Worm (Caenorhabditis elegans): ENCODE data around the gene R05G6.9.
A peak's percentile ranks its signal among the peaks of the same experiment; 100 is the strongest.

The R05G6.9 gene

ce11 chrIV:7561614-7562142, 45.6 kb upstream of the R05G6.9 start, which contains the start of gene ima-3 (continued):
- TF ChIP-seq mxl-3 (GFP tag; optimal IDR thresholded peaks at IDR 0.05), result no peak
- no peak for TF ChIP-seq zfp-2 (tag; optimal IDR thresholded peaks at IDR 0.05)
- no peak for TF ChIP-seq nhr-76 (tag; optimal IDR thresholded peaks at IDR 0.05)
- TF ChIP-seq mdt-29 (GFP tag; IDR thresholded peaks at IDR 0.05), result no peak

DNA sequence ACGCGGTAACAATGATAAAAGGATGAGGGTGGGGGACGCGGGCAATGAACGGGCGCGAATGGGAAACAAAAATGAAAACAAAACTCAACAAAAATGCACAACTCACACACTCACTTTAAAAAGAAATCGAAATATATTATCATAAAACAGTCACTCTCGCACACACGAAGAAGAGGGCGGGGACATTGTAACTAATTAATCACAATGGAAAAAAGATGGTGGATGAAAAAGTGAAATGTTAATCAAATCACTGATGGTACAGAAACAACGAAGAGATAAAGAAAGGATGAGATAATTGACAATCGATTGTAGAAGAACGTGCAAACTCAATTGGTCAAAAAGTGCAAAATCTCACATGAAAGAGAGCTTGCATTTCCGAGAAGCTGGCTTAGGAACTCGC, 43.2 kb upstream of the R05G6.9 start:
- TF ChIP-seq lin-38 (GFP tag; IDR thresholded peaks at IDR 0.05) (peak; percentile 6; the same call in 1 of the 2 replicates), daf-12 (tag; optimal IDR thresholded peaks at IDR 0.05) (no peak), arid-1 (GFP tag; conservative IDR thresholded peaks at IDR 0.05) (0 out of 2 replicates have a peak, but pooled peaks have one; percentile 21), ceh-32 (tag; optimal IDR thresholded peaks at IDR 0.05; ENCODE audit: poor library complexity) (no peak)

- TF ChIP-seq nhr-11 (tag; optimal IDR thresholded peaks at IDR 0.05), result no peak
- TF ChIP-seq snpc-4 (tag; optimal IDR thresholded peaks at IDR 0.05), result no peak
- TF ChIP-seq ces-1 (GFP tag; optimal IDR thresholded peaks at IDR 0.05), result no peak
- TF ChIP-seq snpc-1.2 (GFP tag; IDR thresholded peaks at IDR 0.05), result 0 out of 2 replicates have a peak, but pooled peaks have one; percentile 15
- no peak for TF ChIP-seq nhr-237 (tag; optimal IDR thresholded peaks at IDR 0.05)
- TF ChIP-seq ama-1 (optimal IDR thresholded peaks at IDR 0.05), result peak; percentile 54
Measured at ce11 chrIV:7558653-7559052, 42.6 kb upstream of the R05G6.9 start.

ce11 chrIV:7556265-7556866, 40.3 kb upstream of the R05G6.9 start, which contains the start of the genes F49E8.7, F49E8.8 and nprl-2:
F49E8.7 (minus strand) TSS chrIV:7556365.
F49E8.8 (plus strand) TSS chrIV:7556637.
nprl-2 (plus strand) TSS chrIV:7556816.
- TF ChIP-seq ztf-11 (tag; optimal IDR thresholded peaks at IDR 0.05) (no peak), unc-130 (GFP tag; optimal IDR thresholded peaks at IDR 0.05) (no peak), dmd-8 (GFP tag; IDR thresholded peaks at IDR 0.05) (no peak)

ce11 chrIV:7554351-7554750, 38.3 kb upstream of the R05G6.9 start, which contains the start of gene F49E8.6:
F49E8.6 (minus strand) TSS chrIV:7554667.
- no peak for TF ChIP-seq hif-1 (tag; optimal IDR thresholded peaks at IDR 0.05)
- no peak for TF ChIP-seq nhr-111 (GFP tag; optimal IDR thresholded peaks at IDR 0.05)
- TF ChIP-seq lsy-2 (tag; optimal IDR thresholded peaks at IDR 0.05), result no peak
- no peak for TF ChIP-seq saeg-2 (GFP tag; IDR thresholded peaks at IDR 0.05)
- no peak for TF ChIP-seq ZK337.2 (GFP tag; IDR thresholded peaks at IDR 0.05)
- TF ChIP-seq aha-1 (tag), result peak; percentile 46
- no peak for TF ChIP-seq zip-2 (tag; optimal IDR thresholded peaks at IDR 0.05)
- TF ChIP-seq nhr-25 (tag; optimal IDR thresholded peaks at IDR 0.05; ENCODE audit: borderline replicate concordance, insufficient read depth), result no peak
- no peak for TF ChIP-seq egl-27 (tag; optimal IDR thresholded peaks at IDR 0.05)
- TF ChIP-seq unc-62 (GFP tag; optimal IDR thresholded peaks at IDR 0.05 in 1 of 2), result no peak
- TF ChIP-seq unc-62 (tag; optimal IDR thresholded peaks at IDR 0.05), result no peak
- peak; percentile 40 for TF ChIP-seq nhr-11 (tag; optimal IDR thresholded peaks at IDR 0.05)
- no peak for TF ChIP-seq zfp-3 (GFP tag; conservative IDR thresholded peaks at IDR 0.05)

ce11 chrIV:7552958-7553553, 37.0 kb upstream of the R05G6.9 start, which contains the start of gene dif-1:
dif-1 (minus strand) TSS chrIV:7553008.
- TF ChIP-seq ama-1 (optimal IDR thresholded peaks at IDR 0.05) (peak; percentile 45), unc-62 (GFP tag; optimal IDR thresholded peaks at IDR 0.05 in 1 of 2) (peak in 1 of 2 experiments; percentile 89), unc-62 (tag; optimal IDR thresholded peaks at IDR 0.05) (no peak), nhr-77 (tag; optimal IDR thresholded peaks at IDR 0.05) (peak; percentile 66), zfp-2 (tag; optimal IDR thresholded peaks at IDR 0.05) (no peak), F37D6.2 (tag; optimal IDR thresholded peaks at IDR 0.05) (no peak), lsy-2 (tag; optimal IDR thresholded peaks at IDR 0.05) (peak in 1 of 2 experiments; percentile 40), T20F7.1 (GFP tag; optimal IDR thresholded peaks at IDR 0.05) (peak; percentile 69), mep-1 (tag; optimal IDR thresholded peaks at IDR 0.05) (peak; percentile 66), lin-15B (tag; optimal IDR thresholded peaks at IDR 0.05) (no peak), ceh-82 (tag; optimal IDR thresholded peaks at IDR 0.05) (no peak), ztf-7 (tag; optimal IDR thresholded peaks at IDR 0.05) (no peak), saeg-2 (GFP tag; IDR thresholded peaks at IDR 0.05) (no peak), nhr-48 (tag; optimal IDR thresholded peaks at IDR 0.05) (peak; percentile 0), gei-8 (GFP tag; optimal IDR thresholded peaks at IDR 0.05) (no peak), lim-7 (GFP tag; IDR thresholded peaks at IDR 0.05) (no peak), ces-1 (GFP tag; optimal IDR thresholded peaks at IDR 0.05) (no peak), pha-4 (GFP tag; IDR thresholded peaks at IDR 0.05) (no peak), pha-4 (tag; optimal IDR thresholded peaks at IDR 0.05) (peak; percentile 29)

Data from whole organism, L4 larva.